Fruit fly (Drosophila melanogaster): ENCODE results near the gene bsk.

DNA sequence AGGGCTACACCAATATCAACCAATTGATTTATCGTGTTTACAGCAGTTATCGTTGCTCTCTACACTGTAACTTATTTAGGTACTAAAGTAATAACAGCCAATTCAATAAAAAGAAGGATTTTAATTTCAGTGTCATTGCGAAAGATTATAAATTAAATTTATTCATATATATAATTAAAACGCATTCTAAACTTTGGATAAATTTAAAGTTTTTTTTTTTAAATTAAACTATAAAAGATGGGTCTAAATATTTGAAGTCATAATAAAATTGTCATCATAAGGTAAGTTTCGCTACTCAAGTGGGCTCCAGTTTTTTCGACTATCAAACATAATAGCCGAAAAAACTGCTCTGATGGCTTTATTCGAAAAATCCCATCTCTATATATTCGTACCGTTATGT lies 21.9 kb upstream of the bsk start, which contains the start of gene trk:
- TF ChIP-seq Dif (GFP tag; optimal IDR thresholded peaks at IDR 0.05; ENCODE audit: partially characterized antibody), result no peak
- no peak for TF ChIP-seq fru (GFP tag; optimal IDR thresholded peaks at IDR 0.05)
- TF ChIP-seq usp (GFP tag; optimal IDR thresholded peaks at IDR 0.05), result no peak
- TF ChIP-seq dl (GFP tag; optimal IDR thresholded peaks at IDR 0.05; ENCODE audit: insufficient read depth in 1 of 2, partially characterized antibody in 2 of 2), result no peak
- TF ChIP-seq Myc (optimal IDR thresholded peaks at IDR 0.05), result no peak
